Worm (Caenorhabditis elegans): ENCODE measurements around the gene gpa-8.

DNA sequence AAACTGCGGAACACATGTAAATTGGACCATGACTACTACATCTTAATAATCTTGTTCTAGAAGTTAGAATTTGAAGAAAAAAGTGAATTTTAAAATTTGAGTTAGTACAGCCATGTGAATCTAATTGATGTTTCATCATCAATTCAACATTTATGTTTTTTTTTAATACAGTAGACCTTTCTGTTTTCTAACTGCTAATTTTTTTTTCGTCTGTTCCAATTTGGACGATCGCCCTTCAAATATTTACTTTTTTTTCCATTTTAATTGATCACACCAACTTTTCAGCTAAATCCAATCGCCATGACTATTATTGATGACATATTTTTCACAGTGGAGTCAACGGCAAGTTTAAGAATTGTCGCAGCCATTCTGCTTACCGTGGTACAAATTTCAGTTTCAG lies 30.3 kb upstream of the gpa-8 start, which contains the start of gene srx-116:
- TF ChIP-seq nhr-76 (tag; optimal IDR thresholded peaks at IDR 0.05): no peak
- no peak for TF ChIP-seq mml-1 (tag; optimal IDR thresholded peaks at IDR 0.05)
- TF ChIP-seq elt-2 (tag; optimal IDR thresholded peaks at IDR 0.05): no peak

Measured in whole organism, L3 larva.